Worm (Caenorhabditis elegans): Measurements from ENCODE around the gene mrg-1.

ce11 chrIII:12851034-12851433, 23.4 kb downstream of the mrg-1 start:
- TF ChIP-seq ama-1 (optimal IDR thresholded peaks at IDR 0.05) (no peak), sem-4 (tag; optimal IDR thresholded peaks at IDR 0.05) (no peak), snpc-4 (tag; optimal IDR thresholded peaks at IDR 0.05) (no peak)
